Fruit fly (Drosophila melanogaster) whole organism, embryonic: ENCODE data around the gene Spps.

Experiments used
- Antp ChIP-seq: fragments of 200-800 bp; sonication (Bioruptor generic); optimal IDR thresholded peaks from 3 replicates; lab custom pipeline; 2016; ENCODE audit warnings: missing biosample characterization, missing genetic modification characterization
- B-H2 ChIP-seq: fragments of 200-800 bp; sonication (Bioruptor generic); optimal IDR thresholded peaks from 2 replicates; lab custom pipeline; 2018; ENCODE audit warnings: missing biosample characterization, mild to moderate bottlenecking, missing genetic modification characterization
- CG12155 ChIP-seq: fragments of 200-800 bp; sonication (Bioruptor generic); optimal IDR thresholded peaks from 3 replicates; lab custom pipeline; 2016; ENCODE audit warnings: missing biosample characterization, missing genetic modification characterization
- CG12391 ChIP-seq: fragments of 200-800 bp; sonication (Bioruptor generic); optimal IDR thresholded peaks from 3 replicates; lab custom pipeline; 2018; ENCODE audit warnings: missing biosample characterization, mild to moderate bottlenecking, missing genetic modification characterization, moderate library complexity
- CG13287 ChIP-seq: fragments of 200-800 bp; sonication (Bioruptor generic); IDR thresholded peaks from 2 replicates; pipeline ENCODE4 v1.3.6; 2022; ENCODE audit warnings: missing biosample characterization, missing genetic modification characterization; ENCODE audit not compliant: partially characterized antibody
- CG13624 ChIP-seq: fragments of 200-800 bp; sonication (Bioruptor generic); optimal IDR thresholded peaks from 2 replicates; lab custom pipeline; 2016; ENCODE audit warnings: missing biosample characterization, missing genetic modification characterization
- CG14710 ChIP-seq: fragments of 200-800 bp; sonication (Bioruptor generic); optimal IDR thresholded peaks from 3 replicates; lab custom pipeline; 2019; ENCODE audit warnings: missing biosample characterization, mild to moderate bottlenecking, missing genetic modification characterization, moderate library complexity
- CG15011 ChIP-seq: fragments of 200-800 bp; sonication (Bioruptor generic); optimal IDR thresholded peaks from 3 replicates; lab custom pipeline; 2018; ENCODE audit warnings: missing biosample characterization, mild to moderate bottlenecking, missing genetic modification characterization
- CG1602 ChIP-seq: fragments of 200-800 bp; sonication (Bioruptor generic); optimal IDR thresholded peaks from 3 replicates; lab custom pipeline; 2016; ENCODE audit warnings: missing biosample characterization, missing genetic modification characterization
- CG17385 ChIP-seq: fragments of 200-800 bp; sonication (Bioruptor generic); optimal IDR thresholded peaks from 3 replicates; lab custom pipeline; 2018; ENCODE audit warnings: missing biosample characterization, mild to moderate bottlenecking, missing genetic modification characterization
- CG17802 ChIP-seq: fragments of 200-800 bp; sonication (Bioruptor generic); optimal IDR thresholded peaks from 2 replicates; lab custom pipeline; 2018; ENCODE audit warnings: missing biosample characterization, mild to moderate bottlenecking, missing genetic modification characterization, moderate library complexity
- CG18011 ChIP-seq: fragments of 200-800 bp; sonication (Bioruptor generic); optimal IDR thresholded peaks from 2 replicates; lab custom pipeline; 2017; ENCODE audit warnings: missing biosample characterization, missing genetic modification characterization, mild to moderate bottlenecking, moderate library complexity, missing genotype
- CG18619 ChIP-seq: fragments of 200-800 bp; sonication (Bioruptor generic); optimal IDR thresholded peaks from 3 replicates; lab custom pipeline; 2017; ENCODE audit warnings: missing biosample characterization, mild to moderate bottlenecking, missing genetic modification characterization
- CG2129 ChIP-seq: fragments of 200-800 bp; sonication (Bioruptor generic); IDR thresholded peaks from 2 replicates; pipeline ENCODE4 v1.3.6; 2022; ENCODE audit warnings: missing biosample characterization, missing genetic modification characterization; ENCODE audit not compliant: partially characterized antibody
- CG2202 ChIP-seq: fragments of 200-800 bp; sonication (Bioruptor generic); optimal IDR thresholded peaks from 2 replicates; lab custom pipeline; 2018; ENCODE audit warnings: missing biosample characterization, mild to moderate bottlenecking, missing genetic modification characterization
- CG32767 ChIP-seq: fragments of 200-800 bp; sonication (Bioruptor generic); IDR thresholded peaks from 2 replicates; pipeline ENCODE4 v1.3.6; 2022; ENCODE audit warnings: missing biosample characterization, missing genetic modification characterization
- CG32772 ChIP-seq: fragments of 200-800 bp; sonication (Bioruptor generic); IDR thresholded peaks from 2 replicates; pipeline ENCODE4 v1.3.6; 2022; ENCODE audit warnings: missing biosample characterization, missing genetic modification characterization
- CG33557 ChIP-seq: fragments of 200-800 bp; sonication (Bioruptor generic); optimal IDR thresholded peaks from 2 replicates; lab custom pipeline; 2019; ENCODE audit warnings: missing biosample characterization, mild to moderate bottlenecking, missing genetic modification characterization, moderate library complexity
- CG34224 ChIP-seq: fragments of 200-800 bp; sonication (Bioruptor generic); IDR thresholded peaks from 3 replicates; pipeline ENCODE4 v1.3.6; 2022; ENCODE audit warnings: missing biosample characterization, missing genetic modification characterization; ENCODE audit not compliant: partially characterized antibody
- CG3847 ChIP-seq: fragments of 200-800 bp; sonication (Bioruptor generic); IDR thresholded peaks from 2 replicates; pipeline ENCODE4 v1.3.6; 2022; ENCODE audit warnings: missing biosample characterization, missing genetic modification characterization
- CG7556 ChIP-seq: fragments of 200-800 bp; sonication (Bioruptor generic); optimal IDR thresholded peaks from 2 replicates; lab custom pipeline; 2017; ENCODE audit warnings: missing biosample characterization, mild to moderate bottlenecking, missing genetic modification characterization
- CG7987 ChIP-seq: fragments of 200-800 bp; sonication (Bioruptor generic); optimal IDR thresholded peaks from 2 replicates; lab custom pipeline; 2018; ENCODE audit warnings: missing biosample characterization, mild to moderate bottlenecking, missing genetic modification characterization, moderate library complexity
- CHES-1-like ChIP-seq: fragments of 200-800 bp; sonication (Bioruptor generic); optimal IDR thresholded peaks from 2 replicates; lab custom pipeline; 2016; ENCODE audit warnings: missing biosample characterization, missing genetic modification characterization
- Chrac-16 ChIP-seq: fragments of 200-800 bp; sonication (Bioruptor generic); optimal IDR thresholded peaks from 3 replicates; lab custom pipeline; 2016; ENCODE audit warnings: missing biosample characterization, missing genetic modification characterization
- D ChIP-seq, 2 experiments: fragments of 200-800 bp in 1 of 2; fragments of >200 bp in 1 of 2; sonication (Bioruptor generic) in 1 of 2; optimal IDR thresholded peaks; 2 replicates in 1 of 2; 3 replicates in 1 of 2; lab custom pipeline; 2017; ENCODE audit warnings: mild to moderate bottlenecking in 1 of 2, missing biosample characterization in 1 of 2, missing genetic modification characterization in 1 of 2, missing genetic modification reagents in 1 of 2
- ERR ChIP-seq: fragments of 200-800 bp; sonication (Bioruptor generic); optimal IDR thresholded peaks from 2 replicates; lab custom pipeline; 2016; ENCODE audit warnings: missing biosample characterization, missing genetic modification characterization
- Hmr ChIP-seq: fragments of 200-800 bp; sonication (Bioruptor generic); optimal IDR thresholded peaks from 3 replicates; lab custom pipeline; 2017; ENCODE audit warnings: mild to moderate bottlenecking, missing biosample characterization, missing genetic modification reagents, missing genetic modification characterization
- Lhr ChIP-seq: fragments of 200-800 bp; sonication (Bioruptor generic); optimal IDR thresholded peaks from 3 replicates; lab custom pipeline; 2017; ENCODE audit warnings: mild to moderate bottlenecking, missing biosample characterization, missing genetic modification reagents, missing genetic modification characterization
- MBD-R2 ChIP-seq: fragments of 200-800 bp; sonication (Bioruptor generic); IDR thresholded peaks from 2 replicates; pipeline ENCODE4 v1.3.6; 2022; ENCODE audit warnings: missing biosample characterization, missing genetic modification characterization
- Oli ChIP-seq: fragments of 200-800 bp; sonication (Bioruptor generic); optimal IDR thresholded peaks from 2 replicates; lab custom pipeline; 2018; ENCODE audit warnings: missing biosample characterization, mild to moderate bottlenecking, missing genetic modification characterization, moderate library complexity
- Opbp ChIP-seq: fragments of 200-800 bp; sonication (Bioruptor generic); IDR thresholded peaks from 3 replicates; pipeline ENCODE4 v1.3.6; 2022; ENCODE audit warnings: missing biosample characterization, missing genetic modification characterization; ENCODE audit not compliant: partially characterized antibody
- Rx ChIP-seq: fragments of 200-800 bp; sonication (Bioruptor generic); IDR thresholded peaks from 2 replicates; pipeline ENCODE4 v1.3.6; 2022; ENCODE audit warnings: missing biosample characterization, missing genetic modification characterization
- ato ChIP-seq: fragments of 200-800 bp; sonication (Bioruptor generic); IDR thresholded peaks from 2 replicates; pipeline ENCODE4 v1.3.6; 2022; ENCODE audit warnings: missing biosample characterization, missing genetic modification characterization; ENCODE audit not compliant: partially characterized antibody
- bab2 ChIP-seq: fragments of 200-800 bp; sonication (Bioruptor generic); optimal IDR thresholded peaks from 2 replicates; lab custom pipeline; 2016; ENCODE audit warnings: missing biosample characterization, missing genetic modification characterization
- bbx ChIP-seq: fragments of 200-800 bp; sonication (Bioruptor generic); IDR thresholded peaks from 2 replicates; pipeline ENCODE4 v1.3.6; 2022; ENCODE audit warnings: missing biosample characterization, missing genetic modification characterization; ENCODE audit not compliant: partially characterized antibody
- bsh ChIP-seq, 2 experiments: fragments of 200-800 bp; sonication (Bioruptor generic); optimal IDR thresholded peaks; 2 replicates each; lab custom pipeline; 2017 to 2018; ENCODE audit warnings: mild to moderate bottlenecking in 2 of 2, missing biosample characterization in 2 of 2, missing genetic modification characterization in 2 of 2, moderate library complexity in 1 of 2
- dan ChIP-seq: fragments of 200-800 bp; sonication (Bioruptor generic); IDR thresholded peaks from 2 replicates; pipeline ENCODE4 v1.3.6; 2022; ENCODE audit warnings: missing biosample characterization, missing genetic modification characterization
- gfzf ChIP-seq: fragments of 200-800 bp; sonication (Bioruptor generic); optimal IDR thresholded peaks from 2 replicates; lab custom pipeline; 2016; ENCODE audit warnings: missing biosample characterization, mild to moderate bottlenecking, missing genetic modification characterization, moderate library complexity
- gt ChIP-seq: fragments of 200-800 bp; sonication (Bioruptor generic); IDR thresholded peaks from 2 replicates; pipeline ENCODE4 v1.3.6; 2022; ENCODE audit warnings: missing biosample characterization, missing genetic modification characterization
- inv ChIP-seq: fragments of 200-800 bp; sonication (Bioruptor generic); IDR thresholded peaks from 2 replicates; pipeline ENCODE4 v1.3.6; 2022; ENCODE audit warnings: missing biosample characterization, missing genetic modification characterization; ENCODE audit not compliant: partially characterized antibody
- knrl ChIP-seq: fragments of 200-800 bp; sonication (Bioruptor generic); IDR thresholded peaks from 3 replicates; pipeline ENCODE4 v1.3.6; 2022; ENCODE audit warnings: missing biosample characterization, missing genetic modification characterization; ENCODE audit not compliant: partially characterized antibody
- nerfin-2 ChIP-seq: fragments of 200-800 bp; sonication (Bioruptor generic); IDR thresholded peaks from 2 replicates; pipeline ENCODE4 v1.3.6; 2022; ENCODE audit warnings: missing biosample characterization, missing genetic modification characterization; ENCODE audit not compliant: partially characterized antibody
- peb ChIP-seq: fragments of 200-800 bp; sonication (Bioruptor generic); IDR thresholded peaks from 2 replicates; pipeline ENCODE4 v1.3.6; 2022; ENCODE audit warnings: missing biosample characterization, missing genetic modification characterization
- row ChIP-seq: fragments of 200-800 bp; sonication (Bioruptor generic); IDR thresholded peaks from 3 replicates; pipeline ENCODE4 v1.3.6; 2022; ENCODE audit warnings: missing biosample characterization, missing genetic modification characterization
- sna ChIP-seq: fragments of 200-800 bp; sonication (Bioruptor generic); IDR thresholded peaks from 2 replicates; pipeline ENCODE4 v1.3.6; 2022; ENCODE audit warnings: missing biosample characterization, missing genetic modification characterization; ENCODE audit not compliant: partially characterized antibody
- tna ChIP-seq: fragments of 200-800 bp; sonication (Bioruptor generic); IDR thresholded peaks from 2 replicates; pipeline ENCODE4 v1.3.6; 2022; ENCODE audit warnings: missing biosample characterization, missing genetic modification characterization; ENCODE audit not compliant: partially characterized antibody
- tx ChIP-seq: fragments of 200-800 bp; sonication (Bioruptor generic); optimal IDR thresholded peaks from 2 replicates; lab custom pipeline; 2016; ENCODE audit warnings: missing biosample characterization, missing genetic modification characterization
- vnd ChIP-seq: fragments of 200-800 bp; sonication (Bioruptor generic); IDR thresholded peaks from 3 replicates; pipeline ENCODE4 v1.3.6; 2022; ENCODE audit warnings: missing biosample characterization, missing genetic modification characterization; ENCODE audit not compliant: partially characterized antibody
- zf30C ChIP-seq: fragments of 200-800 bp; sonication (Bioruptor generic); optimal IDR thresholded peaks from 3 replicates; lab custom pipeline; 2018; ENCODE audit warnings: missing biosample characterization, mild to moderate bottlenecking, missing genetic modification characterization

Spps gene

DNA sequence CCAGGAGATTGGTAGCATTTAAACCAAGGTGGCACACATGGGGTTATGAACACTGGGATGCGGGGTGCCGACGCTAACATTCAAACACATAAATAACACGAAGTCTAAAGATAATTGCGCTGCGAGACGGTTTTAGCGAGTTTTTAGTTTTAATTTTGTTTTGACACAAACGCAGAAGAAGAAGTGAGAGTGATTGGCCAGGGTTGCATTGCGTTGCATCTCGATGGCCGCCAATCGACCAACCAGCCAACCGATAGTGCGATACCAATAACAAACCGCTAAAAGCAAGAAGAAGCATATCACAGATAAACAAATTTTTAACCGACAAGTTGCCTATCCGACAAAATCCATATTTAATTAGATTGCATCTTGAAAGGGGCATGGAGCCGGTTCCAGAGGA is at the start of gene Spps, which contains the start of gene CG13609 (continued):
- TF ChIP-seq D (optimal IDR thresholded peaks at IDR 0.05; lab: Kevin White, UChicago) (no peak), D (GFP tag; optimal IDR thresholded peaks at IDR 0.05; lab: Kevin White, UChicago) (no peak), CG32772 (no peak), inv (peak; percentile 93), CG1602 (no peak), peb (GFP tag; lab: Robert Waterston, UW) (no peak), CG15011 (GFP tag; lab: Kevin White, UChicago) (no peak), CG17385 (GFP tag; lab: Kevin White, UChicago) (peak; percentile 100), ERR (GFP tag; lab: Kevin White, UChicago) (peak; percentile 45), bsh (GFP tag; optimal IDR thresholded peaks at IDR 0.05; lab: Kevin White, UChicago) (peak in 1 of 2 experiments; percentile 13), CG34224 (GFP tag; lab: Robert Waterston, UW) (peak; percentile 99), CG18011 (GFP tag; lab: Kevin White, UChicago) (no peak), zf30C (GFP tag; lab: Kevin White, UChicago) (peak; percentile 7), CG7987 (GFP tag; lab: Kevin White, UChicago) (peak; percentile 17), CG18619 (GFP tag; lab: Kevin White, UChicago) (no peak), CG3847 (GFP tag; lab: Robert Waterston, UW) (peak; percentile 47), CG7556 (GFP tag; lab: Kevin White, UChicago) (no peak), CG13624 (peak; percentile 65), nerfin-2 (GFP tag; lab: Robert Waterston, UW) (peak; percentile 94), knrl (GFP tag; lab: Robert Waterston, UW) (peak; percentile 85), tna (GFP tag; lab: Robert Waterston, UW) (peak; percentile 93), tx (GFP tag; lab: Kevin White, UChicago) (no peak), CG12155 (GFP tag; lab: Kevin White, UChicago) (no peak), bbx (GFP tag; lab: Robert Waterston, UW) (peak; percentile 98), B-H2 (peak; percentile 59), CG2129 (GFP tag; lab: Robert Waterston, UW) (peak; percentile 72), row (GFP tag; lab: Robert Waterston, UW) (peak; percentile 51; the same call in 2 of the 3 replicates), Opbp (GFP tag; lab: Robert Waterston, UW) (peak; percentile 98), Oli (tag; lab: Kevin White, UChicago) (no peak), CG12391 (peak; percentile 31), Antp (GFP tag; lab: Kevin White, UChicago) (no peak), gt (GFP tag; lab: Robert Waterston, UW) (no peak), Hmr (GFP tag; lab: Kevin White, UChicago) (no peak), Lhr (GFP tag; lab: Kevin White, UChicago) (peak; percentile 9), CG17802 (tag; lab: Kevin White, UChicago) (no peak), dan (GFP tag; lab: Robert Waterston, UW) (no peak), ato (GFP tag; lab: Robert Waterston, UW) (peak; percentile 99), bab2 (GFP tag; lab: Kevin White, UChicago) (no peak), CHES-1-like (GFP tag; lab: Kevin White, UChicago) (peak; percentile 86), CG33557 (GFP tag; lab: Kevin White, UChicago) (peak; percentile 46), vnd (peak; percentile 86), Chrac-16 (no peak), sna (peak; percentile 92), MBD-R2 (peak; percentile 95), CG13287 (peak; percentile 96), CG32767 (GFP tag; lab: Robert Waterston, UW) (no peak), gfzf (GFP tag; lab: Kevin White, UChicago) (peak; percentile 55), CG14710 (tag; lab: Kevin White, UChicago) (peak; percentile 37), CG2202 (tag; lab: Kevin White, UChicago) (peak; percentile 1), Rx (no peak)
